Fruit fly (Drosophila melanogaster) whole organism, embryonic: ENCODE measurements around the gene janB.

Source experiments
- ATbp ChIP-seq: fragments of 200-800 bp; sonication (Bioruptor generic); optimal IDR thresholded peaks from 2 replicates; lab custom pipeline; 2017; ENCODE audit warnings: missing biosample characterization, mild to moderate bottlenecking, missing genetic modification characterization, missing genetic modification reagents
- B-H2 ChIP-seq: fragments of 200-800 bp; sonication (Bioruptor generic); optimal IDR thresholded peaks from 2 replicates; lab custom pipeline; 2018; ENCODE audit warnings: missing biosample characterization, mild to moderate bottlenecking, missing genetic modification characterization
- CG10431 ChIP-seq: fragments of 200-800 bp; sonication (Bioruptor generic); optimal IDR thresholded peaks from 3 replicates; lab custom pipeline; 2018; ENCODE audit warnings: missing biosample characterization, mild to moderate bottlenecking, missing genetic modification characterization
- CG11247 ChIP-seq: fragments of 200-800 bp; sonication (Bioruptor generic); IDR thresholded peaks from 2 replicates; pipeline ENCODE4 v1.3.6; 2022; ENCODE audit warnings: missing biosample characterization, missing genetic modification characterization
- CG13296 ChIP-seq: fragments of 200-800 bp; sonication (Bioruptor generic); optimal IDR thresholded peaks from 3 replicates; lab custom pipeline; 2018; ENCODE audit warnings: missing biosample characterization, mild to moderate bottlenecking, missing genetic modification characterization
- CG13775 ChIP-seq: fragments of 200-800 bp; sonication (Bioruptor generic); optimal IDR thresholded peaks from 3 replicates; lab custom pipeline; 2017; ENCODE audit warnings: missing biosample characterization, mild to moderate bottlenecking, missing genetic modification characterization
- CG15269 ChIP-seq: fragments of 200-800 bp; sonication (Bioruptor generic); optimal IDR thresholded peaks from 2 replicates; lab custom pipeline; 2018; ENCODE audit warnings: missing biosample characterization, mild to moderate bottlenecking, missing genetic modification characterization, moderate library complexity
- CG1602 ChIP-seq: fragments of 200-800 bp; sonication (Bioruptor generic); optimal IDR thresholded peaks from 3 replicates; lab custom pipeline; 2016; ENCODE audit warnings: missing biosample characterization, missing genetic modification characterization
- CG16779 ChIP-seq: fragments of 200-800 bp; sonication (Bioruptor generic); IDR thresholded peaks from 2 replicates; pipeline ENCODE4 v1.3.6; 2022; ENCODE audit warnings: missing biosample characterization, missing genetic modification characterization
- CG16815 ChIP-seq: fragments of 200-800 bp; sonication (Bioruptor generic); optimal IDR thresholded peaks from 3 replicates; lab custom pipeline; 2017; ENCODE audit warnings: missing biosample characterization, mild to moderate bottlenecking, missing genetic modification characterization
- CG17385 ChIP-seq: fragments of 200-800 bp; sonication (Bioruptor generic); optimal IDR thresholded peaks from 3 replicates; lab custom pipeline; 2018; ENCODE audit warnings: missing biosample characterization, mild to moderate bottlenecking, missing genetic modification characterization
- CG1792 ChIP-seq: fragments of 200-800 bp; sonication (Bioruptor generic); optimal IDR thresholded peaks from 2 replicates; lab custom pipeline; 2016; ENCODE audit warnings: missing biosample characterization, missing genetic modification characterization
- CG18476 ChIP-seq: fragments of 200-800 bp; sonication (Bioruptor generic); optimal IDR thresholded peaks from 2 replicates; lab custom pipeline; 2016; ENCODE audit warnings: missing biosample characterization, mild to moderate bottlenecking, missing genetic modification characterization
- CG18619 ChIP-seq: fragments of 200-800 bp; sonication (Bioruptor generic); optimal IDR thresholded peaks from 3 replicates; lab custom pipeline; 2017; ENCODE audit warnings: missing biosample characterization, mild to moderate bottlenecking, missing genetic modification characterization
- CG2120 ChIP-seq: fragments of 200-800 bp; sonication (Bioruptor generic); optimal IDR thresholded peaks from 3 replicates; lab custom pipeline; 2016; ENCODE audit warnings: missing biosample characterization, missing genetic modification characterization
- CG30431 ChIP-seq: fragments of 200-800 bp; sonication (Bioruptor generic); optimal IDR thresholded peaks from 2 replicates; lab custom pipeline; 2017; ENCODE audit warnings: missing biosample characterization, missing genetic modification characterization
- CG31441 ChIP-seq: fragments of 200-800 bp; sonication (Bioruptor generic); IDR thresholded peaks from 2 replicates; pipeline ENCODE4 v1.3.6; 2022; ENCODE audit warnings: missing biosample characterization, missing genetic modification characterization
- CG3163 ChIP-seq: fragments of 200-800 bp; sonication (Bioruptor generic); optimal IDR thresholded peaks from 3 replicates; lab custom pipeline; 2016; ENCODE audit warnings: missing biosample characterization, missing genetic modification characterization
- CG33557 ChIP-seq: fragments of 200-800 bp; sonication (Bioruptor generic); optimal IDR thresholded peaks from 2 replicates; lab custom pipeline; 2019; ENCODE audit warnings: missing biosample characterization, mild to moderate bottlenecking, missing genetic modification characterization, moderate library complexity
- CG34422 ChIP-seq: fragments of 200-800 bp; sonication (Bioruptor generic); IDR thresholded peaks from 3 replicates; pipeline ENCODE4 v1.3.6; 2022; ENCODE audit warnings: missing biosample characterization, missing genetic modification characterization
- CG6254 ChIP-seq: fragments of 200-800 bp; sonication (Bioruptor generic); optimal IDR thresholded peaks from 3 replicates; lab custom pipeline; 2017; ENCODE audit warnings: mild to moderate bottlenecking, missing biosample characterization, missing genetic modification reagents, missing genetic modification characterization
- CG7372 ChIP-seq: fragments of 200-800 bp; sonication (Bioruptor generic); IDR thresholded peaks from 2 replicates; pipeline ENCODE4 v1.3.6; 2022; ENCODE audit warnings: missing biosample characterization, missing genetic modification characterization
- CG7963 ChIP-seq: fragments of 200-800 bp; sonication (Bioruptor generic); IDR thresholded peaks from 3 replicates; pipeline ENCODE4 v1.3.6; 2022; ENCODE audit warnings: missing biosample characterization, missing genetic modification characterization; ENCODE audit not compliant: partially characterized antibody
- CG9215 ChIP-seq: fragments of 200-800 bp; sonication (Bioruptor generic); IDR thresholded peaks from 2 replicates; pipeline ENCODE4 v1.3.6; 2022; ENCODE audit warnings: missing biosample characterization, missing genetic modification characterization
- Chrac-16 ChIP-seq: fragments of 200-800 bp; sonication (Bioruptor generic); optimal IDR thresholded peaks from 3 replicates; lab custom pipeline; 2016; ENCODE audit warnings: missing biosample characterization, missing genetic modification characterization
- CkIIα-i1 ChIP-seq: fragments of 200-800 bp; sonication (Bioruptor generic); IDR thresholded peaks from 2 replicates; pipeline ENCODE4 v1.3.6; 2022; ENCODE audit warnings: missing biosample characterization, missing genetic modification characterization
- CoRest ChIP-seq: fragments of 200-800 bp; sonication (Bioruptor generic); optimal IDR thresholded peaks from 3 replicates; lab custom pipeline; 2018; ENCODE audit warnings: missing biosample characterization, mild to moderate bottlenecking, missing genetic modification characterization, moderate library complexity
- Dbx ChIP-seq: fragments of 200-800 bp; sonication (Bioruptor generic); IDR thresholded peaks from 3 replicates; pipeline ENCODE4 v1.3.6; 2022; ENCODE audit warnings: missing biosample characterization, missing genetic modification characterization
- HLH3B ChIP-seq: fragments of 200-800 bp; sonication (Bioruptor generic); IDR thresholded peaks from 2 replicates; pipeline ENCODE4 v1.3.6; 2022; ENCODE audit warnings: missing biosample characterization, missing genetic modification characterization
- HLH54F ChIP-seq: fragments of 200-800 bp; sonication (Bioruptor generic); optimal IDR thresholded peaks from 3 replicates; lab custom pipeline; 2016; ENCODE audit warnings: missing biosample characterization, missing genetic modification characterization
- Hr3 ChIP-seq: fragments of 200-800 bp; sonication (Bioruptor generic); optimal IDR thresholded peaks from 3 replicates; lab custom pipeline; 2016; ENCODE audit warnings: missing biosample characterization, missing genetic modification characterization
- PHDP ChIP-seq: fragments of 200-800 bp; sonication (Bioruptor generic); optimal IDR thresholded peaks from 3 replicates; lab custom pipeline; 2018; ENCODE audit warnings: missing biosample characterization, mild to moderate bottlenecking, missing genetic modification characterization, moderate library complexity
- aop ChIP-seq: fragments of 200-800 bp; sonication (Bioruptor generic); IDR thresholded peaks from 2 replicates; pipeline ENCODE4 v1.3.6; 2022; ENCODE audit warnings: missing biosample characterization, missing genetic modification characterization
- cato ChIP-seq: fragments of 200-800 bp; sonication (Bioruptor generic); optimal IDR thresholded peaks from 2 replicates; lab custom pipeline; 2016; ENCODE audit warnings: missing biosample characterization, missing genetic modification characterization, borderline replicate concordance
- crc ChIP-seq: fragments of 200-800 bp; sonication (Bioruptor generic); optimal IDR thresholded peaks from 2 replicates; lab custom pipeline; 2016; ENCODE audit warnings: missing biosample characterization, missing genetic modification characterization
- gsb ChIP-seq: fragments of 200-800 bp; sonication (Bioruptor generic); IDR thresholded peaks from 2 replicates; pipeline ENCODE4 v1.3.6; 2022; ENCODE audit warnings: missing biosample characterization, missing genetic modification characterization
- gt ChIP-seq: fragments of 200-800 bp; sonication (Bioruptor generic); IDR thresholded peaks from 2 replicates; pipeline ENCODE4 v1.3.6; 2022; ENCODE audit warnings: missing biosample characterization, missing genetic modification characterization
- hbn ChIP-seq: fragments of 200-800 bp; sonication (Bioruptor generic); IDR thresholded peaks from 2 replicates; pipeline ENCODE4 v1.3.6; 2022; ENCODE audit warnings: missing biosample characterization, missing genetic modification characterization; ENCODE audit not compliant: partially characterized antibody
- her ChIP-seq: fragments of 200-800 bp; sonication (Bioruptor generic); optimal IDR thresholded peaks from 2 replicates; lab custom pipeline; 2016; ENCODE audit warnings: missing biosample characterization, missing genetic modification characterization
- jing ChIP-seq: fragments of 200-800 bp; sonication (Bioruptor generic); optimal IDR thresholded peaks from 2 replicates; lab custom pipeline; 2018; ENCODE audit warnings: missing biosample characterization, mild to moderate bottlenecking, missing genetic modification characterization
- lola ChIP-seq, 3 experiments: fragments of >200 bp in 2 of 3; fragments of 200-800 bp in 1 of 3; sonication (Bioruptor generic) in 1 of 3; optimal IDR thresholded peaks; 2 replicates each; lab custom pipeline; 2017 to 2019; ENCODE audit warnings: missing biosample characterization in 3 of 3, missing genetic modification characterization in 3 of 3, mild to moderate bottlenecking in 1 of 3, moderate library complexity in 1 of 3
- mirr ChIP-seq: fragments of 200-800 bp; sonication (Bioruptor generic); optimal IDR thresholded peaks from 3 replicates; lab custom pipeline; 2018; ENCODE audit warnings: missing biosample characterization, mild to moderate bottlenecking, missing genetic modification characterization
- onecut ChIP-seq: fragments of 200-800 bp; sonication (Bioruptor generic); IDR thresholded peaks from 2 replicates; pipeline ENCODE4 v1.3.6; 2022; ENCODE audit warnings: missing biosample characterization, missing genetic modification characterization
- pb ChIP-seq: fragments of 200-800 bp; sonication (Bioruptor generic); optimal IDR thresholded peaks from 3 replicates; lab custom pipeline; 2016; ENCODE audit warnings: missing biosample characterization, missing genetic modification characterization
- peb ChIP-seq: fragments of 200-800 bp; sonication (Bioruptor generic); IDR thresholded peaks from 2 replicates; pipeline ENCODE4 v1.3.6; 2022; ENCODE audit warnings: missing biosample characterization, missing genetic modification characterization
- slou ChIP-seq: fragments of 200-800 bp; sonication (Bioruptor generic); optimal IDR thresholded peaks from 3 replicates; lab custom pipeline; 2016; ENCODE audit warnings: missing biosample characterization, missing genetic modification characterization
- sug ChIP-seq: fragments of 200-800 bp; optimal IDR thresholded peaks from 2 replicates; lab custom pipeline; 2019; ENCODE audit warnings: missing biosample characterization, mild to moderate bottlenecking, missing genetic modification characterization, moderate library complexity
- tin ChIP-seq: fragments of 200-800 bp; sonication (Bioruptor generic); optimal IDR thresholded peaks from 3 replicates; lab custom pipeline; 2016; ENCODE audit warnings: missing biosample characterization, missing genetic modification characterization
- twi ChIP-seq: fragments of 200-800 bp; optimal IDR thresholded peaks from 2 replicates; lab custom pipeline; 2019; ENCODE audit warnings: missing biosample characterization, mild to moderate bottlenecking, missing genetic modification characterization, moderate library complexity
- vfl ChIP-seq: fragments of 200-800 bp; sonication (Bioruptor generic); optimal IDR thresholded peaks from 2 replicates; lab custom pipeline; 2016; ENCODE audit warnings: missing biosample characterization, missing genetic modification characterization

The janB gene

dm6 chr3R:30043139-30043744, 4.7 kb upstream of the janB start, which contains the start of gene Sry-delta (continued):
- TF ChIP-seq aop (GFP tag; lab: Robert Waterston, UW) = peak; percentile 83
- peak; percentile 72 for TF ChIP-seq PHDP (tag; lab: Kevin White, UChicago)
- peak; percentile 50 for TF ChIP-seq onecut (GFP tag; lab: Robert Waterston, UW)
- peak; percentile 71 for TF ChIP-seq hbn (GFP tag; lab: Robert Waterston, UW)
- TF ChIP-seq crc (GFP tag; lab: Kevin White, UChicago) = peak; percentile 64
- peak; percentile 74 for TF ChIP-seq CG13775 (GFP tag; lab: Kevin White, UChicago)
- TF ChIP-seq sug (tag; lab: Kevin White, UChicago) = peak; percentile 86
- no peak; the same call in 1 of the 2 replicates for TF ChIP-seq CG31441
- peak; percentile 52 for TF ChIP-seq CG33557 (GFP tag; lab: Kevin White, UChicago)
- TF ChIP-seq cato = peak; percentile 28
- TF ChIP-seq CG18476 (GFP tag; lab: Kevin White, UChicago) = peak; percentile 53
- no peak for TF ChIP-seq CkIIα-i1 (GFP tag; lab: Robert Waterston, UW)
- peak; percentile 84 for TF ChIP-seq Chrac-16 (GFP tag; lab: Kevin White, UChicago)
- peak; percentile 68 for TF ChIP-seq CG16779 (GFP tag; lab: Robert Waterston, UW)
- TF ChIP-seq twi (tag; lab: Kevin White, UChicago) = peak; percentile 5
- TF ChIP-seq CG30431 (GFP tag; lab: Kevin White, UChicago) = peak; percentile 16
- TF ChIP-seq HLH54F (GFP tag; lab: Kevin White, UChicago) = peak; percentile 90
- peak; percentile 84 for TF ChIP-seq CG34422 (GFP tag; lab: Robert Waterston, UW)
- TF ChIP-seq pb (GFP tag; lab: Kevin White, UChicago) = no peak
- peak; percentile 71 for TF ChIP-seq CG6254 (GFP tag; lab: Kevin White, UChicago)
- peak; percentile 92 for TF ChIP-seq vfl
- peak; percentile 70 for TF ChIP-seq CoRest (tag; lab: Kevin White, UChicago)
- TF ChIP-seq CG9215 (GFP tag; lab: Robert Waterston, UW) = peak; percentile 75
- TF ChIP-seq CG17385 (GFP tag; lab: Kevin White, UChicago) = no peak
- TF ChIP-seq CG3163 (GFP tag; lab: Kevin White, UChicago) = peak; percentile 60
- peak; percentile 68 for TF ChIP-seq Hr3 (GFP tag; lab: Kevin White, UChicago)
- TF ChIP-seq gt (GFP tag; lab: Robert Waterston, UW) = no peak
- TF ChIP-seq peb = peak; percentile 46; the same call in 1 of the 2 replicates
- peak; percentile 90 for TF ChIP-seq B-H2
- TF ChIP-seq tin = peak; percentile 91
- TF ChIP-seq CG7963 (GFP tag; lab: Robert Waterston, UW) = no peak
- peak; percentile 44; the same call in 1 of the 2 replicates for TF ChIP-seq CG7372 (GFP tag; lab: Robert Waterston, UW)
- TF ChIP-seq CG10431 (GFP tag; lab: Kevin White, UChicago) = peak; percentile 11
- peak; percentile 90 for TF ChIP-seq her (GFP tag; lab: Kevin White, UChicago)
- TF ChIP-seq gsb (GFP tag; lab: Robert Waterston, UW) = 0 out of 2 replicates have a peak, but pooled peaks have one; percentile 8
- TF ChIP-seq mirr (GFP tag; lab: Kevin White, UChicago) = peak; percentile 82
- peak; percentile 42 for TF ChIP-seq CG16815
- TF ChIP-seq CG2120 (GFP tag; lab: Kevin White, UChicago) = peak; percentile 93
- TF ChIP-seq HLH3B (GFP tag; lab: Robert Waterston, UW) = peak; percentile 63
- peak; percentile 58 for TF ChIP-seq CG13296 (GFP tag; lab: Kevin White, UChicago)
- peak; percentile 62 for TF ChIP-seq CG18619 (GFP tag; lab: Kevin White, UChicago)
- peak; percentile 79 for TF ChIP-seq CG1792 (GFP tag; lab: Kevin White, UChicago)
- TF ChIP-seq CG15269 = no peak
- TF ChIP-seq lola (GFP tag; optimal IDR thresholded peaks at IDR 0.05; lab: Kevin White, UChicago) = peak in 1 of 3 experiments; percentile 34
- no peak for TF ChIP-seq jing (GFP tag; lab: Kevin White, UChicago)
- TF ChIP-seq ATbp (GFP tag; lab: Kevin White, UChicago) = no peak
- TF ChIP-seq Dbx (GFP tag; lab: Robert Waterston, UW) = peak; percentile 92
- TF ChIP-seq slou (GFP tag; lab: Kevin White, UChicago) = peak; percentile 68
- TF ChIP-seq CG11247 = peak; percentile 84
- TF ChIP-seq CG1602 (GFP tag; lab: Kevin White, UChicago) = peak; percentile 74
